Fruit fly (Drosophila melanogaster): ENCODE results near the gene Cpsf6.

Cpsf6 gene

dm6 chr3L:8315141-8315816 lies at the start of gene Cpsf6 (continued):
- TF ChIP-seq CG12744 (GFP tag; optimal IDR thresholded peaks at IDR 0.05) (no peak), seq (GFP tag; IDR thresholded peaks at IDR 0.05) (no peak), fd3F (GFP tag; optimal IDR thresholded peaks at IDR 0.05) (peak; percentile 62), gfzf (GFP tag; optimal IDR thresholded peaks at IDR 0.05) (peak; percentile 79), CG15011 (GFP tag; optimal IDR thresholded peaks at IDR 0.05) (peak; percentile 8), CG34422 (GFP tag; IDR thresholded peaks at IDR 0.05) (peak; percentile 96), CG17186 (GFP tag; optimal IDR thresholded peaks at IDR 0.05) (peak; percentile 54), grn (GFP tag; optimal IDR thresholded peaks at IDR 0.05) (no peak), CG17912 (GFP tag; optimal IDR thresholded peaks at IDR 0.05) (no peak), yki (optimal IDR thresholded peaks at IDR 0.05) (no peak), NC2α (GFP tag; optimal IDR thresholded peaks at IDR 0.05) (no peak), CG11560 (tag; IDR thresholded peaks at IDR 0.05) (no peak), CG4854 (GFP tag; optimal IDR thresholded peaks at IDR 0.05) (peak; percentile 46), CG10209 (GFP tag; optimal IDR thresholded peaks at IDR 0.05) (peak; percentile 63), Oli (tag; optimal IDR thresholded peaks at IDR 0.05) (peak; percentile 39), vvl (GFP tag; IDR thresholded peaks at IDR 0.05) (peak; percentile 78), CG1603 (tag; optimal IDR thresholded peaks at IDR 0.05) (peak; percentile 87), E2f1 (GFP tag; IDR thresholded peaks at IDR 0.05) (peak; percentile 20; the same call in 1 of the 2 replicates), pita (GFP tag; optimal IDR thresholded peaks at IDR 0.05) (peak; percentile 52), NfI (GFP tag; optimal IDR thresholded peaks at IDR 0.05) (peak; percentile 57), CG11085 (GFP tag; IDR thresholded peaks at IDR 0.05) (no peak), unc-4 (GFP tag; IDR thresholded peaks at IDR 0.05; ENCODE audit: partially characterized antibody) (peak; percentile 29; the same call in 1 of the 2 replicates), MTF-1 (GFP tag; optimal IDR thresholded peaks at IDR 0.05; ENCODE audit: borderline replicate concordance) (no peak), Poxn (GFP tag; IDR thresholded peaks at IDR 0.05) (no peak), CG18011 (GFP tag; optimal IDR thresholded peaks at IDR 0.05) (peak; percentile 24), Lim3 (GFP tag; IDR thresholded peaks at IDR 0.05) (no peak), CG6689 (GFP tag; IDR thresholded peaks at IDR 0.05) (peak; percentile 50), Dek (tag; optimal IDR thresholded peaks at IDR 0.05) (peak; percentile 65), CG2889 (GFP tag; IDR thresholded peaks at IDR 0.05) (0 out of 3 replicates have a peak, but pooled peaks have one; percentile 47), Usf (GFP tag; optimal IDR thresholded peaks at IDR 0.05) (peak; percentile 8), dmrt99B (tag; optimal IDR thresholded peaks at IDR 0.05) (peak; percentile 41), CG8359 (GFP tag; optimal IDR thresholded peaks at IDR 0.05; ENCODE audit: borderline replicate concordance) (no peak), CG43689 (GFP tag; IDR thresholded peaks at IDR 0.05) (no peak), dati (GFP tag; IDR thresholded peaks at IDR 0.05) (no peak), CG5180 (GFP tag; optimal IDR thresholded peaks at IDR 0.05) (no peak), CG5953 (GFP tag; IDR thresholded peaks at IDR 0.05) (no peak), Dad (GFP tag; optimal IDR thresholded peaks at IDR 0.05) (no peak), CG10462 (GFP tag; optimal IDR thresholded peaks at IDR 0.05) (peak; percentile 42), lab (GFP tag; optimal IDR thresholded peaks at IDR 0.05) (peak; percentile 63), CG13296 (GFP tag; optimal IDR thresholded peaks at IDR 0.05) (peak; percentile 57), CG4707 (GFP tag; optimal IDR thresholded peaks at IDR 0.05) (no peak), CG1529 (GFP tag; optimal IDR thresholded peaks at IDR 0.05) (peak; percentile 3), CG2712 (tag; optimal IDR thresholded peaks at IDR 0.05) (peak; percentile 78), twi (tag; optimal IDR thresholded peaks at IDR 0.05) (no peak), CG31388 (GFP tag; optimal IDR thresholded peaks at IDR 0.05) (peak; percentile 24), HHEX (GFP tag; optimal IDR thresholded peaks at IDR 0.05) (peak; percentile 22), prd (optimal IDR thresholded peaks at IDR 0.05) (no peak), prd (GFP tag; IDR thresholded peaks at IDR 0.05) (peak; percentile 74), exex (tag; optimal IDR thresholded peaks at IDR 0.05) (peak; percentile 2), CG13624 (GFP tag; optimal IDR thresholded peaks at IDR 0.05) (no peak)

Measured in whole organism, embryonic.